Fruit fly (Drosophila melanogaster): Measurements from ENCODE around the gene Teh2.

DNA sequence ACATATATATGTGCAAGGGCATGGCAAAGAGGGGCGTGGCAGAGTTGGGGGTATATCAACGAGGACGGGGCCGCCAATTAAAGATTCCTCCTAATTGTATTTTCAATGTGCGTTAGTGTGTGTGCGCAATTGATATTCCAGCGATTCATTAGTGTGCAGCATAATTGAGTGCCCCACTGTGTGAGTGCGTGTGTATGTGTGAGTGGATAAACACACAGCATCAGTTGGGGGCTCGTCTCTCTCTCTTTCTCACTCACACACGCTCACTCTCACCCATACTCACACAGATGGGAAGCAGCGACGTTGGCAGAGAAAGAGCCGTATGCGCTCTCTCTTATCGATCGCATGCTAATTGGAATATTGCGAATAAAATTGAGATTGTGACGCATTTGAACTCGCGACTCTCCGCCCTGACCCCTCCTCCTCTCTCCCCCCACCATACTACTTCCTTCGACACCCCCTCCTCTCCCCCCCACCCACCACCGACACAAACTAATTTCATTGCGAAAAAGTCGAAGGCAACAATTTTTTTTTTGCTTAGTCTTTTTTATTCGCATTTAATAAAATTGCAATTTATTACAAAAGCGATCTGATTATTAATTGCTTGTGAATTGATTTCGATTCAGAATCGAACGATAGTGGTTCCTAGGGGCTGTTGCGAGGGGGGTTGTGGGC lies 45.9 kb upstream of the Teh2 start:
- TF ChIP-seq CG8159 (tag; optimal IDR thresholded peaks at IDR 0.05) (no peak), EcR (GFP tag; optimal IDR thresholded peaks at IDR 0.05) (no peak), Snoo (tag; optimal IDR thresholded peaks at IDR 0.05) (no peak)

All from whole organism, pupa.